Fruit fly (Drosophila melanogaster) whole organism, embryonic: ENCODE data around the gene crq.

Experiments used
- CG10274 ChIP-seq: fragments of 200-800 bp; sonication (Bioruptor generic); optimal IDR thresholded peaks from 3 replicates; lab custom pipeline; 2017; ENCODE audit warnings: missing biosample characterization, mild to moderate bottlenecking, missing genetic modification characterization
- CG12236 ChIP-seq: fragments of 200-800 bp; sonication (Bioruptor generic); optimal IDR thresholded peaks from 2 replicates; lab custom pipeline; 2016; ENCODE audit warnings: missing biosample characterization, missing genetic modification characterization
- CG13287 ChIP-seq: fragments of 200-800 bp; sonication (Bioruptor generic); IDR thresholded peaks from 2 replicates; pipeline ENCODE4 v1.3.6; 2022; ENCODE audit warnings: missing biosample characterization, missing genetic modification characterization; ENCODE audit not compliant: partially characterized antibody
- CG14441 ChIP-seq: fragments of 200-800 bp; sonication (Bioruptor generic); IDR thresholded peaks from 2 replicates; pipeline ENCODE4 v1.3.6; 2022; ENCODE audit warnings: missing biosample characterization, missing genetic modification characterization
- CG1602 ChIP-seq: fragments of 200-800 bp; sonication (Bioruptor generic); optimal IDR thresholded peaks from 3 replicates; lab custom pipeline; 2016; ENCODE audit warnings: missing biosample characterization, missing genetic modification characterization
- CG1647 ChIP-seq: fragments of 200-800 bp; sonication (Bioruptor generic); optimal IDR thresholded peaks from 3 replicates; lab custom pipeline; 2016; ENCODE audit warnings: missing biosample characterization, missing genetic modification characterization
- CG17802 ChIP-seq: fragments of 200-800 bp; sonication (Bioruptor generic); optimal IDR thresholded peaks from 2 replicates; lab custom pipeline; 2018; ENCODE audit warnings: missing biosample characterization, mild to moderate bottlenecking, missing genetic modification characterization, moderate library complexity
- CG30020 ChIP-seq: fragments of 200-800 bp; optimal IDR thresholded peaks from 2 replicates; lab custom pipeline; 2019; ENCODE audit warnings: missing biosample characterization, mild to moderate bottlenecking, missing genetic modification characterization, moderate library complexity
- CG3065 ChIP-seq: fragments of 200-800 bp; sonication (Bioruptor generic); optimal IDR thresholded peaks from 2 replicates; lab custom pipeline; 2016; ENCODE audit warnings: missing biosample characterization, missing genetic modification characterization
- CG31224 ChIP-seq: fragments of 200-800 bp; sonication (Bioruptor generic); IDR thresholded peaks from 2 replicates; pipeline ENCODE4 v1.3.6; 2022; ENCODE audit warnings: missing biosample characterization, missing genetic modification characterization
- CG4360 ChIP-seq: fragments of 200-800 bp; sonication (Bioruptor generic); IDR thresholded peaks from 2 replicates; pipeline ENCODE4 v1.3.6; 2022; ENCODE audit warnings: missing biosample characterization, missing genetic modification characterization
- CG4424 ChIP-seq: fragments of 200-800 bp; sonication (Bioruptor generic); optimal IDR thresholded peaks from 3 replicates; lab custom pipeline; 2016; ENCODE audit warnings: missing biosample characterization, missing genetic modification characterization
- CG4820 ChIP-seq: fragments of 200-800 bp; sonication (Bioruptor generic); optimal IDR thresholded peaks from 3 replicates; lab custom pipeline; 2016; ENCODE audit warnings: missing biosample characterization, missing genetic modification characterization
- CG7271 ChIP-seq: fragments of 200-800 bp; sonication (Bioruptor generic); optimal IDR thresholded peaks from 2 replicates; lab custom pipeline; 2018; ENCODE audit warnings: missing biosample characterization, mild to moderate bottlenecking, missing genetic modification characterization, moderate library complexity
- CG7556 ChIP-seq: fragments of 200-800 bp; sonication (Bioruptor generic); optimal IDR thresholded peaks from 2 replicates; lab custom pipeline; 2017; ENCODE audit warnings: missing biosample characterization, mild to moderate bottlenecking, missing genetic modification characterization
- CG9876 ChIP-seq: fragments of 200-800 bp; sonication (Bioruptor generic); optimal IDR thresholded peaks from 2 replicates; lab custom pipeline; 2016; ENCODE audit warnings: missing biosample characterization, missing genetic modification characterization
- CkIIα-i1 ChIP-seq: fragments of 200-800 bp; sonication (Bioruptor generic); IDR thresholded peaks from 2 replicates; pipeline ENCODE4 v1.3.6; 2022; ENCODE audit warnings: missing biosample characterization, missing genetic modification characterization
- Dip3 ChIP-seq: fragments of 200-800 bp; sonication (Bioruptor generic); optimal IDR thresholded peaks from 3 replicates; lab custom pipeline; 2016; ENCODE audit warnings: missing biosample characterization, missing genetic modification characterization
- Dref ChIP-seq: fragments of 200-800 bp; sonication (Bioruptor generic); IDR thresholded peaks from 2 replicates; pipeline ENCODE4 v1.3.6; 2022; ENCODE audit warnings: missing biosample characterization, missing genetic modification characterization
- Fer2 ChIP-seq: fragments of 200-800 bp; sonication (Bioruptor generic); optimal IDR thresholded peaks from 2 replicates; lab custom pipeline; 2018; ENCODE audit warnings: missing biosample characterization, mild to moderate bottlenecking, missing genetic modification characterization, moderate library complexity
- HLH3B ChIP-seq: fragments of 200-800 bp; sonication (Bioruptor generic); IDR thresholded peaks from 2 replicates; pipeline ENCODE4 v1.3.6; 2022; ENCODE audit warnings: missing biosample characterization, missing genetic modification characterization
- Hmr ChIP-seq: fragments of 200-800 bp; sonication (Bioruptor generic); optimal IDR thresholded peaks from 3 replicates; lab custom pipeline; 2017; ENCODE audit warnings: mild to moderate bottlenecking, missing biosample characterization, missing genetic modification reagents, missing genetic modification characterization
- NK7.1 ChIP-seq: fragments of 200-800 bp; sonication (Bioruptor generic); optimal IDR thresholded peaks from 3 replicates; lab custom pipeline; 2016; ENCODE audit warnings: missing biosample characterization, missing genetic modification characterization
- NfI ChIP-seq: fragments of 200-800 bp; sonication (Bioruptor generic); optimal IDR thresholded peaks from 3 replicates; lab custom pipeline; 2018; ENCODE audit warnings: missing biosample characterization, mild to moderate bottlenecking, missing genetic modification characterization, moderate library complexity
- Pdp1 ChIP-seq, 2 experiments: fragments of 200-800 bp; sonication (Bioruptor generic); optimal IDR thresholded peaks; 3 replicates each; lab custom pipeline; 2016; ENCODE audit warnings: missing biosample characterization in 2 of 2, missing genetic modification characterization in 2 of 2, mild to moderate bottlenecking in 1 of 2, moderate library complexity in 1 of 2
- Sin3A ChIP-seq: fragments of >200 bp; optimal IDR thresholded peaks from 2 replicates; lab custom pipeline; 2018
- Taf1 ChIP-seq: fragments of 200-800 bp; sonication (Bioruptor generic); IDR thresholded peaks from 2 replicates; pipeline ENCODE4 v1.3.6; 2022; ENCODE audit warnings: missing biosample characterization, missing genetic modification characterization
- Tbp ChIP-seq: fragments of >200 bp; optimal IDR thresholded peaks from 2 replicates; lab custom pipeline; 2018; ENCODE audit warnings: missing biosample characterization, missing genetic modification characterization
- Usf ChIP-seq: fragments of 200-800 bp; sonication (Bioruptor generic); optimal IDR thresholded peaks from 2 replicates; lab custom pipeline; 2017; ENCODE audit warnings: missing genotype, missing biosample characterization, missing genetic modification characterization
- ap ChIP-seq: fragments of 200-800 bp; sonication (Bioruptor generic); IDR thresholded peaks from 2 replicates; pipeline ENCODE4 v1.3.6; 2022; ENCODE audit warnings: missing biosample characterization, missing genetic modification characterization
- bcd ChIP-seq: fragments of 200-800 bp; sonication (Bioruptor generic); optimal IDR thresholded peaks from 2 replicates; lab custom pipeline; 2017; ENCODE audit warnings: missing biosample characterization, mild to moderate bottlenecking, missing genetic modification characterization
- chif ChIP-seq, 2 experiments: fragments of 200-800 bp; sonication (Bioruptor generic); optimal IDR thresholded peaks; 3 replicates each; lab custom pipeline; 2016; ENCODE audit warnings: missing biosample characterization in 2 of 2, missing genetic modification characterization in 2 of 2
- crc ChIP-seq: fragments of 200-800 bp; sonication (Bioruptor generic); optimal IDR thresholded peaks from 2 replicates; lab custom pipeline; 2016; ENCODE audit warnings: missing biosample characterization, missing genetic modification characterization
- cwo ChIP-seq: fragments of 200-800 bp; sonication (Bioruptor generic); optimal IDR thresholded peaks from 3 replicates; lab custom pipeline; 2017; ENCODE audit warnings: missing biosample characterization, missing genetic modification characterization, mild to moderate bottlenecking, moderate library complexity, missing genetic modification reagents
- dan ChIP-seq: fragments of 200-800 bp; sonication (Bioruptor generic); IDR thresholded peaks from 2 replicates; pipeline ENCODE4 v1.3.6; 2022; ENCODE audit warnings: missing biosample characterization, missing genetic modification characterization
- dm ChIP-seq: fragments of 200-800 bp; sonication (Bioruptor generic); optimal IDR thresholded peaks from 3 replicates; lab custom pipeline; 2016; ENCODE audit warnings: missing biosample characterization, missing genetic modification characterization
- dysf ChIP-seq: fragments of 200-800 bp; sonication (Bioruptor generic); IDR thresholded peaks from 3 replicates; pipeline ENCODE4 v1.3.6; 2022; ENCODE audit warnings: missing biosample characterization, missing genetic modification characterization
- en ChIP-seq: fragments of 200-800 bp; sonication (Bioruptor generic); optimal IDR thresholded peaks from 2 replicates; lab custom pipeline; 2016; ENCODE audit warnings: missing biosample characterization, missing genetic modification characterization
- fd3F ChIP-seq: fragments of 200-800 bp; sonication (Bioruptor generic); optimal IDR thresholded peaks from 2 replicates; lab custom pipeline; 2018; ENCODE audit warnings: missing biosample characterization, mild to moderate bottlenecking, missing genetic modification characterization, moderate library complexity
- fd64A ChIP-seq: fragments of 200-800 bp; sonication (Bioruptor generic); optimal IDR thresholded peaks from 3 replicates; lab custom pipeline; 2018; ENCODE audit warnings: missing biosample characterization, mild to moderate bottlenecking, missing genetic modification characterization
- fru ChIP-seq: fragments of >200 bp; optimal IDR thresholded peaks from 2 replicates; lab custom pipeline; 2017
- gcm ChIP-seq: fragments of 200-800 bp; sonication (Bioruptor generic); optimal IDR thresholded peaks from 2 replicates; lab custom pipeline; 2019; ENCODE audit warnings: missing biosample characterization, mild to moderate bottlenecking, missing genetic modification characterization, moderate library complexity
- knrl ChIP-seq: fragments of 200-800 bp; sonication (Bioruptor generic); IDR thresholded peaks from 3 replicates; pipeline ENCODE4 v1.3.6; 2022; ENCODE audit warnings: missing biosample characterization, missing genetic modification characterization; ENCODE audit not compliant: partially characterized antibody
- nerfin-2 ChIP-seq: fragments of 200-800 bp; sonication (Bioruptor generic); IDR thresholded peaks from 2 replicates; pipeline ENCODE4 v1.3.6; 2022; ENCODE audit warnings: missing biosample characterization, missing genetic modification characterization; ENCODE audit not compliant: partially characterized antibody
- oc ChIP-seq: fragments of 200-800 bp; sonication (Bioruptor generic); optimal IDR thresholded peaks from 2 replicates; lab custom pipeline; 2018; ENCODE audit warnings: missing biosample characterization, mild to moderate bottlenecking, missing genetic modification characterization, moderate library complexity
- onecut ChIP-seq: fragments of 200-800 bp; sonication (Bioruptor generic); IDR thresholded peaks from 2 replicates; pipeline ENCODE4 v1.3.6; 2022; ENCODE audit warnings: missing biosample characterization, missing genetic modification characterization
- org-1 ChIP-seq: fragments of 200-800 bp; sonication (Bioruptor generic); optimal IDR thresholded peaks from 2 replicates; lab custom pipeline; 2017; ENCODE audit warnings: missing biosample characterization, missing genetic modification characterization
- pan ChIP-seq, 4 experiments: fragments of >200 bp in 3 of 4; fragments of 200-800 bp in 1 of 4; sonication (Bioruptor generic) in 1 of 4; optimal IDR thresholded peaks in 3 of 4; IDR thresholded peaks in 1 of 4; 2 replicates each; pipeline versions ENCODE4 v1.3.6 to Lab custom; 2017 to 2022; ENCODE audit warnings: missing biosample characterization in 2 of 4, missing genetic modification characterization in 2 of 4, mixed read lengths in 1 of 4
- pho ChIP-seq: fragments of 200-800 bp; sonication (Bioruptor generic); optimal IDR thresholded peaks from 2 replicates; lab custom pipeline; 2016; ENCODE audit warnings: missing biosample characterization, missing genetic modification characterization
- schlank ChIP-seq: fragments of 200-800 bp; sonication (Bioruptor generic); optimal IDR thresholded peaks from 2 replicates; lab custom pipeline; 2018; ENCODE audit warnings: missing biosample characterization, mild to moderate bottlenecking, missing genetic modification characterization

crq gene

dm6 chr2L:421119-421821, 31.6 kb downstream of the crq start, which contains the start of the genes CG11885 and CG13692 (continued):
- peak; percentile 24 for TF ChIP-seq bcd (GFP tag; lab: Kevin White, UChicago)
- TF ChIP-seq CG12236 (GFP tag; lab: Kevin White, UChicago): no peak
- TF ChIP-seq knrl (GFP tag; lab: Robert Waterston, UW): peak; percentile 97
- TF ChIP-seq CG4820 (GFP tag; lab: Kevin White, UChicago): no peak
- TF ChIP-seq CG7271 (tag; lab: Kevin White, UChicago): peak; percentile 27
- TF ChIP-seq CG9876: no peak
- TF ChIP-seq CG1647 (GFP tag; lab: Kevin White, UChicago): no peak
- no peak for TF ChIP-seq crc (GFP tag; lab: Kevin White, UChicago)
- peak; percentile 38 for TF ChIP-seq Sin3A (lab: Kevin White, UChicago)
- TF ChIP-seq oc: peak; percentile 13
- no peak for TF ChIP-seq CG10274 (GFP tag; lab: Kevin White, UChicago)
- no peak for TF ChIP-seq Tbp (GFP tag; lab: Kevin White, UChicago)
- TF ChIP-seq CG4424: peak; percentile 30
- peak; percentile 27 for TF ChIP-seq fd3F (GFP tag; lab: Kevin White, UChicago)
- peak; percentile 96 for TF ChIP-seq Dref (GFP tag; lab: Robert Waterston, UW)
- TF ChIP-seq Usf (GFP tag; lab: Kevin White, UChicago): no peak
- TF ChIP-seq CG31224: no peak
- no peak for TF ChIP-seq CG3065 (GFP tag; lab: Kevin White, UChicago)
- no peak for TF ChIP-seq en
- no peak for TF ChIP-seq schlank (tag; lab: Kevin White, UChicago)
- TF ChIP-seq dan (GFP tag; lab: Robert Waterston, UW): no peak
- peak; percentile 7 to 98 for TF ChIP-seq Pdp1 (GFP tag; optimal IDR thresholded peaks at IDR 0.05; lab: Kevin White, UChicago)
- peak; percentile 67 for TF ChIP-seq NfI
- TF ChIP-seq ap (GFP tag; lab: Robert Waterston, UW): no peak
- TF ChIP-seq HLH3B (GFP tag; lab: Robert Waterston, UW): no peak; the same call in 1 of the 2 replicates
- peak; percentile 10 for TF ChIP-seq pho (GFP tag; lab: Kevin White, UChicago)
- peak; percentile 79 for TF ChIP-seq dm (GFP tag; lab: Kevin White, UChicago)
- no peak for TF ChIP-seq cwo (GFP tag; lab: Kevin White, UChicago)
- TF ChIP-seq Fer2 (tag; lab: Kevin White, UChicago): peak; percentile 38
- TF ChIP-seq Dip3 (GFP tag; lab: Kevin White, UChicago): no peak
- TF ChIP-seq CG14441 (GFP tag; lab: Robert Waterston, UW): no peak
- TF ChIP-seq fd64A (GFP tag; lab: Kevin White, UChicago): no peak
- TF ChIP-seq Taf1 (GFP tag; lab: Robert Waterston, UW): no peak
- TF ChIP-seq CG13287 (GFP tag; lab: Robert Waterston, UW): peak; percentile 100
- TF ChIP-seq org-1 (GFP tag; lab: Kevin White, UChicago): no peak
- peak; percentile 68 for TF ChIP-seq onecut (GFP tag; lab: Robert Waterston, UW)
- peak; percentile 71 for TF ChIP-seq Hmr
- TF ChIP-seq NK7.1 (GFP tag; lab: Kevin White, UChicago): no peak
- TF ChIP-seq CG30020: peak; percentile 46
- no peak for TF ChIP-seq CkIIα-i1 (GFP tag; lab: Robert Waterston, UW)
- no peak for TF ChIP-seq pan (optimal IDR thresholded peaks at IDR 0.05; lab: Kevin White, UChicago)
- peak in 1 of 2 experiments; percentile 36 for TF ChIP-seq pan (GFP tag; optimal IDR thresholded peaks at IDR 0.05 in 1 of 2, IDR thresholded peaks at IDR 0.05 in 1 of 2)
- TF ChIP-seq CG17802 (tag; lab: Kevin White, UChicago): peak; percentile 24
- no peak for TF ChIP-seq chif (GFP tag; optimal IDR thresholded peaks at IDR 0.05; lab: Kevin White, UChicago)
- TF ChIP-seq CG1602 (GFP tag; lab: Kevin White, UChicago): no peak
- TF ChIP-seq nerfin-2 (GFP tag; lab: Robert Waterston, UW): peak; percentile 95
- no peak for TF ChIP-seq CG7556 (GFP tag; lab: Kevin White, UChicago)
- no peak for TF ChIP-seq fru
- TF ChIP-seq CG4360: no peak
- peak; percentile 37 for TF ChIP-seq gcm
- no peak for TF ChIP-seq dysf
